Worm (Caenorhabditis elegans): ENCODE data around the gene scrm-5.

- TF ChIP-seq flt-1 (GFP tag; IDR thresholded peaks at IDR 0.05), result no peak
- TF ChIP-seq ceh-13 (GFP tag; optimal IDR thresholded peaks at IDR 0.05), result no peak
- no peak for TF ChIP-seq tbx-37 (GFP tag; conservative IDR thresholded peaks at IDR 0.05)
- TF ChIP-seq pes-1 (GFP tag; IDR thresholded peaks at IDR 0.05), result no peak
These were observed at the start of gene scrm-5 for ce11 chrIV:4162121-4162520.
